Worm (Caenorhabditis elegans) whole organism, L2 larva: ENCODE data around the gene gcy-25.

Source experiments
- ama-1 ChIP-seq: fragments of 150-350 bp; optimal IDR thresholded peaks from 2 replicates; lab custom pipeline; 2018; ENCODE audit warnings: inconsistent platforms
- elt-1 ChIP-seq: fragments of 150-350 bp; optimal IDR thresholded peaks from 2 replicates; lab custom pipeline; 2014; ENCODE audit warnings: missing biosample characterization, missing genetic modification characterization
- lsy-2 ChIP-seq, 2 experiments: fragments of 150-350 bp in 1 of 2; sonication (generic microtip) in 1 of 2; optimal IDR thresholded peaks; 2 replicates each; lab custom pipeline; 2014 to 2017; ENCODE audit warnings: missing biosample characterization in 2 of 2, missing genetic modification characterization in 2 of 2
- mbf-1 ChIP-seq: sonication (generic microtip); optimal IDR thresholded peaks from 2 replicates; lab custom pipeline; 2017; ENCODE audit warnings: missing biosample characterization, missing genetic modification characterization
- nhr-12 ChIP-seq: fragments of 150-350 bp; optimal IDR thresholded peaks from 2 replicates; lab custom pipeline; 2014; ENCODE audit warnings: missing biosample characterization, missing genetic modification characterization
- nhr-77 ChIP-seq: fragments of 150-350 bp; optimal IDR thresholded peaks from 2 replicates; lab custom pipeline; 2014; ENCODE audit warnings: missing biosample characterization, missing genetic modification characterization
- zag-1 ChIP-seq: fragments of 150-350 bp; optimal IDR thresholded peaks from 2 replicates; lab custom pipeline; 2014; ENCODE audit warnings: missing biosample characterization, missing genetic modification characterization
- ztf-1 ChIP-seq: fragments of 200-800 bp; sonication (Bioruptor generic); conservative IDR thresholded peaks from 2 replicates; pipeline ENCODE4 v1.3.6; 2022; ENCODE audit warnings: missing genetic modification characterization, missing compliant biosample characterization
- ztf-11 ChIP-seq: sonication (generic microtip); optimal IDR thresholded peaks from 2 replicates; lab custom pipeline; 2017; ENCODE audit warnings: missing biosample characterization, missing genetic modification characterization
- ztf-4 ChIP-seq: fragments of 150-350 bp; optimal IDR thresholded peaks from 2 replicates; lab custom pipeline; 2014; ENCODE audit warnings: missing biosample characterization, missing genetic modification characterization

DNA sequence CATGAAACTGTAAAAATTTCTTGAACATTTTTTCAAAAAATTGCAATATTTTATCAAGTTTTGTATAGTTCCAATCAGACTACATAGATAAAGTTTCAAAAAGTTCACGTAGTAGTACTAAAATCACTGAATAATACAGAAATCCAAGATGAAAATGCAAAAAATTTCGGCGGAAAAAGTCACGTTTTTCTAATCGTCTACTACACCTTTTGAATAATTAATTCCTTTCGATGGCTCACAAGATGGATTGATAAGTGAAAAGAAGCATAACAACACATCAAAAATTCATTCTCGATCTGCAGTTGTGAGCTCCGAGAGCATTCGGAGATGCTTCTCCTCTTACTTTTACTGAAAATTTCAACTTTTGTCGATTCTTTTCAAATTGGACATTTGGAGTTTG lies at the start of gene gcy-25:
- no peak for TF ChIP-seq ztf-1 (GFP tag; lab: Robert Waterston, UW)
- TF ChIP-seq elt-1 (tag; lab: Kevin White, UChicago), result no peak
- no peak for TF ChIP-seq ztf-11
- TF ChIP-seq ztf-4, result no peak
- TF ChIP-seq nhr-12 (tag; lab: Kevin White, UChicago), result no peak
- no peak for TF ChIP-seq nhr-77
- no peak for TF ChIP-seq mbf-1
- TF ChIP-seq zag-1 (tag; lab: Kevin White, UChicago), result no peak
- TF ChIP-seq ama-1, result no peak
- TF ChIP-seq lsy-2 (tag; optimal IDR thresholded peaks at IDR 0.05; lab: Kevin White, UChicago), result no peak
